Fruit fly (Drosophila melanogaster) Kc167 (cell line): ENCODE measurements around the gene ETHR.

Experiments used
- Myc ChIP-seq: fragments of >200 bp; optimal IDR thresholded peaks from 2 replicates; lab custom pipeline; 2017; ENCODE audit warnings: missing external identifiers
- Sin3A ChIP-seq: fragments of >200 bp; optimal IDR thresholded peaks from 2 replicates; lab custom pipeline; 2018; ENCODE audit warnings: missing external identifiers
- h ChIP-seq: fragments of >200 bp; optimal IDR thresholded peaks from 3 replicates; lab custom pipeline; 2018; ENCODE audit warnings: missing external identifiers
- psq ChIP-seq: fragments of >200 bp; optimal IDR thresholded peaks from 2 replicates; lab custom pipeline; 2017; ENCODE audit warnings: missing external identifiers
- ttk ChIP-seq: sonication (Bioruptor generic); optimal IDR thresholded peaks from 2 replicates; lab custom pipeline; 2017; ENCODE audit warnings: missing external identifiers

DNA sequence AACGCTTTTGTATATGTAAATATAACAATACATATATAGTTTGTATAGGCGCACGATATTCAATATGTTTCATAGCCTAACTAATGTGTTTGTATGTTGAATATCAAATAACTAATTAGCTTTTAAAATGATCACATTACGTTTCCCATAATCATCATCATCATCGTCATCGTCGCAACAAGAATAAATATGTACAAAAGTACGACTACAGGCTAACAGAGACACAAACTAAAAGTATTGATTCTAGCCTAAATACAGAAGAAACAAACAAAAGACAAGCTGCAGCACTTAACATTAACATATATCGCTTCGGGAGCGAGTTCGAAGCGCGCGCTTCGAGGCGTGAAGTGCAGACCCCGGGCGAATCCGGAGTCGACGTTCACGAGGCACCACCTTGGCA, 24.4 kb downstream of the ETHR start:
- no peak for TF ChIP-seq psq (lab: Kevin White, UChicago)
- no peak for TF ChIP-seq ttk (lab: Kevin White, UChicago)
- TF ChIP-seq h (lab: Kevin White, UChicago) = no peak
- TF ChIP-seq Myc (lab: Kevin White, UChicago) = no peak
- TF ChIP-seq Sin3A (lab: Kevin White, UChicago) = no peak
